Worm (Caenorhabditis elegans) whole organism, mixed stage, embryonic: ENCODE data around the gene Y102A5C.27.

Experiments
- M03D4.4 ChIP-seq: sonication (generic microtip); optimal IDR thresholded peaks from 2 replicates; lab custom pipeline; 2017; ENCODE audit warnings: mild to moderate bottlenecking, missing genetic modification characterization, missing compliant biosample characterization
- bed-3 ChIP-seq: fragments of 200-800 bp; sonication (Bioruptor generic); optimal IDR thresholded peaks from 3 replicates; lab custom pipeline; 2018; ENCODE audit warnings: mild to moderate bottlenecking, missing genetic modification characterization, moderate library complexity, missing compliant biosample characterization
- blmp-1 ChIP-seq: fragments of 150-350 bp; optimal IDR thresholded peaks from 2 replicates; lab custom pipeline; 2014; ENCODE audit warnings: missing biosample characterization, missing genetic modification characterization
- ceh-43 ChIP-seq: fragments of 200-800 bp; sonication (Bioruptor generic); optimal IDR thresholded peaks from 2 replicates; lab custom pipeline; 2018; ENCODE audit warnings: mild to moderate bottlenecking, missing genetic modification characterization, moderate library complexity, missing compliant biosample characterization
- ceh-83 ChIP-seq: fragments of 200-800 bp; sonication (Bioruptor generic); optimal IDR thresholded peaks from 2 replicates; lab custom pipeline; 2018; ENCODE audit warnings: mild to moderate bottlenecking, missing genetic modification characterization, missing compliant biosample characterization
- ces-1 ChIP-seq: fragments of 150-350 bp; optimal IDR thresholded peaks from 2 replicates; lab custom pipeline; 2014; ENCODE audit warnings: missing biosample characterization, missing genetic modification reagents, missing genetic modification characterization
- cnd-1 ChIP-seq: fragments of 200-800 bp; sonication (Bioruptor generic); optimal IDR thresholded peaks from 2 replicates; lab custom pipeline; 2018; ENCODE audit warnings: mild to moderate bottlenecking, missing genetic modification characterization, missing compliant biosample characterization
- drap-1 ChIP-seq: fragments of 200-800 bp; sonication (Bioruptor generic); optimal IDR thresholded peaks from 3 replicates; lab custom pipeline; 2018; ENCODE audit warnings: mild to moderate bottlenecking, missing genetic modification characterization, missing compliant biosample characterization
- elt-3 ChIP-seq: fragments of 150-350 bp; optimal IDR thresholded peaks from 2 replicates; lab custom pipeline; 2014; ENCODE audit warnings: missing biosample characterization, missing genetic modification characterization
- flh-1 ChIP-seq: fragments of 200-800 bp; sonication (Bioruptor generic); optimal IDR thresholded peaks from 2 replicates; lab custom pipeline; 2018; ENCODE audit warnings: mild to moderate bottlenecking, missing genetic modification characterization, moderate library complexity, missing compliant biosample characterization
- ham-2 ChIP-seq: fragments of 200-800 bp; sonication (Bioruptor generic); optimal IDR thresholded peaks from 2 replicates; lab custom pipeline; 2018; ENCODE audit warnings: mild to moderate bottlenecking, missing genetic modification characterization, missing compliant biosample characterization
- hlh-1 ChIP-seq: fragments of 150-350 bp; optimal IDR thresholded peaks from 2 replicates; lab custom pipeline; 2014; ENCODE audit warnings: missing biosample characterization, missing genetic modification reagents, missing genetic modification characterization
- lin-13 ChIP-seq: fragments of 150-350 bp; optimal IDR thresholded peaks from 2 replicates; lab custom pipeline; 2014; ENCODE audit warnings: missing biosample characterization, missing genetic modification characterization
- lin-32 ChIP-seq: fragments of 200-800 bp; sonication (Bioruptor generic); optimal IDR thresholded peaks from 2 replicates; lab custom pipeline; 2018; ENCODE audit warnings: mild to moderate bottlenecking, missing genetic modification characterization, missing compliant biosample characterization
- lsy-2 ChIP-seq: fragments of 150-350 bp; optimal IDR thresholded peaks from 2 replicates; lab custom pipeline; 2014; ENCODE audit warnings: missing biosample characterization, missing genetic modification characterization
- mep-1 ChIP-seq: fragments of 150-350 bp; optimal IDR thresholded peaks from 2 replicates; lab custom pipeline; 2017; ENCODE audit warnings: missing biosample characterization, missing genetic modification reagents, missing genetic modification characterization, inconsistent platforms
- mls-2 ChIP-seq: sonication (generic microtip); optimal IDR thresholded peaks from 2 replicates; lab custom pipeline; 2016; ENCODE audit warnings: mild to moderate bottlenecking, missing genetic modification characterization, moderate library complexity, missing compliant biosample characterization
- nhr-12 ChIP-seq: fragments of 150-350 bp; optimal IDR thresholded peaks from 2 replicates; lab custom pipeline; 2014; ENCODE audit warnings: missing biosample characterization, missing genetic modification characterization
- nhr-2 ChIP-seq: fragments of 150-350 bp; optimal IDR thresholded peaks from 2 replicates; lab custom pipeline; 2014; ENCODE audit warnings: missing biosample characterization, missing genetic modification characterization
- nhr-237 ChIP-seq: fragments of 150-350 bp; optimal IDR thresholded peaks from 2 replicates; lab custom pipeline; 2014; ENCODE audit warnings: missing biosample characterization, missing genetic modification characterization
- nhr-28 ChIP-seq: fragments of 150-350 bp; optimal IDR thresholded peaks from 2 replicates; lab custom pipeline; 2014; ENCODE audit warnings: missing biosample characterization, missing genetic modification characterization
- nhr-76 ChIP-seq: sonication (generic microtip); optimal IDR thresholded peaks from 2 replicates; lab custom pipeline; 2017; ENCODE audit warnings: missing biosample characterization, missing genetic modification characterization
- pha-4 ChIP-seq: fragments of 150-350 bp; optimal IDR thresholded peaks from 2 replicates; lab custom pipeline; 2018; ENCODE audit warnings: missing biosample characterization, missing genetic modification reagents, missing genetic modification characterization
- sptf-1 ChIP-seq: sonication (generic microtip); optimal IDR thresholded peaks from 2 replicates; lab custom pipeline; 2017; ENCODE audit warnings: mild to moderate bottlenecking, missing genetic modification characterization, moderate library complexity, missing compliant biosample characterization
- tbx-8 ChIP-seq: fragments of 200-800 bp; sonication (Bioruptor generic); optimal IDR thresholded peaks from 2 replicates; lab custom pipeline; 2018; ENCODE audit warnings: mild to moderate bottlenecking, missing genetic modification characterization, moderate library complexity, missing compliant biosample characterization
- unc-120 ChIP-seq: sonication (generic microtip); optimal IDR thresholded peaks from 2 replicates; lab custom pipeline; 2017; ENCODE audit warnings: missing genetic modification characterization, missing compliant biosample characterization; ENCODE audit not compliant: poor library complexity, severe bottlenecking
- unc-39 ChIP-seq: fragments of 150-350 bp; optimal IDR thresholded peaks from 2 replicates; lab custom pipeline; 2014; ENCODE audit warnings: missing biosample characterization, missing genetic modification characterization
- unc-62 ChIP-seq: fragments of 150-350 bp; optimal IDR thresholded peaks from 2 replicates; lab custom pipeline; 2014; ENCODE audit warnings: missing biosample characterization, missing genetic modification reagents, missing genetic modification characterization
- zip-8 ChIP-seq: fragments of 150-350 bp; optimal IDR thresholded peaks from 2 replicates; lab custom pipeline; 2014; ENCODE audit warnings: missing biosample characterization, missing genetic modification characterization
- ztf-11 ChIP-seq: fragments of 150-350 bp; optimal IDR thresholded peaks from 2 replicates; lab custom pipeline; 2014; ENCODE audit warnings: missing biosample characterization, missing genetic modification characterization

Gene Y102A5C.27

DNA sequence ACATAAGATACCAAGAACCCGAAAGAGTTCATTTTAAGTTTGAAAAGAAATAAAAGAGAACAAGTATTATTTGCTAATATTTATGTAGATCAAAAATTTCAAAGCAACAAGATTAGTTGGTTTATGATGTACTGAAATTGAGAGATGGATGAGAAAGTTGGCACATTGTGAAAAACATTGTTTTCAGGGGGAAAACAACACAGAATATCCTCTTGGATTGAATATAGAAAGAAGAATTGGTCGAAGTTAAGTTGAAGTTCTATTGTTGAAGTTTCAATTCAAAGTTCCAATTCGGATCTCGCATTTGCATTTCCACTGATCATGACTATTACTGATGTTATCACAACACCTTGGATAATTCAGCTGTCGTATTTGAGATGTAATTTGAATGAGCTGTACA is 12.1 kb upstream of the Y102A5C.27 start:
- no peak for TF ChIP-seq elt-3 (tag; lab: Kevin White, UChicago)
- TF ChIP-seq ceh-83 (GFP tag; lab: Kevin White, UChicago), result no peak
- no peak for TF ChIP-seq unc-62
- TF ChIP-seq sptf-1 (tag; lab: Kevin White, UChicago), result no peak
- TF ChIP-seq bed-3 (GFP tag; lab: Kevin White, UChicago), result no peak
- TF ChIP-seq zip-8 (tag; lab: Kevin White, UChicago), result no peak
- TF ChIP-seq pha-4, result no peak
- TF ChIP-seq blmp-1 (tag; lab: Kevin White, UChicago), result no peak
- no peak for TF ChIP-seq unc-120 (tag; lab: Kevin White, UChicago)
- TF ChIP-seq mls-2 (tag; lab: Kevin White, UChicago), result no peak
- TF ChIP-seq lsy-2 (tag; lab: Kevin White, UChicago), result no peak
- TF ChIP-seq mep-1 (tag; lab: Kevin White, UChicago), result no peak
- TF ChIP-seq hlh-1 (tag; lab: Kevin White, UChicago), result no peak
- TF ChIP-seq unc-39 (tag; lab: Kevin White, UChicago), result no peak
- TF ChIP-seq tbx-8 (GFP tag; lab: Kevin White, UChicago), result no peak
- no peak for TF ChIP-seq nhr-237 (tag; lab: Kevin White, UChicago)
- no peak for TF ChIP-seq nhr-12 (tag; lab: Kevin White, UChicago)
- TF ChIP-seq lin-13, result no peak
- no peak for TF ChIP-seq flh-1 (GFP tag; lab: Kevin White, UChicago)
- TF ChIP-seq cnd-1 (tag; lab: Kevin White, UChicago), result no peak

- TF ChIP-seq nhr-2 (tag; lab: Kevin White, UChicago) (no peak), bed-3 (GFP tag; lab: Kevin White, UChicago) (no peak), lin-13 (no peak)
Measured at ce11 chrV:17000204-17000603, 11.7 kb upstream of the Y102A5C.27 start, which contains the start of gene str-217. str-217 (minus strand) TSS chrV:17000304.

DNA sequence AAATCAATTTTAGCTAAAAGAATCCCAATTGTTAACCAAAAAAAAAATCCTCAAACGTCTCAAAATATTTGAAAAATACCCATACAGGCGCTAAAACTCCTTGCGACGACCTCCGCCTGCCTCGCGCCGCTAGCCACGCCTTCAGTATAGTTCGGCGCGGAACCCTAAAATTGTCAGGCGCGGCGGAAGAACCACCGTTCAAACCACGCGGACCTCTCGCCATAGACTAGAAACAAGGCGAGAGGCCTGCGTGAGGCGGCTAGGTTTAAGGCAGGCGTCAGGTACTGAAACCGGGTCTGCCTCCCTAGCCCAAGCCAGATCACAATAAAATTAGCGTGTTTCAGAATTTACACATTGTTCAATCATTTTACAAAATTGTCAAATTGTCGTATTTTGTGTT is 3.9 kb upstream of the Y102A5C.27 start:
- TF ChIP-seq unc-62, result no peak
- TF ChIP-seq ztf-11 (tag; lab: Kevin White, UChicago), result no peak
- no peak for TF ChIP-seq ces-1 (GFP tag; lab: Kevin White, UChicago)
- no peak for TF ChIP-seq lin-32 (GFP tag; lab: Kevin White, UChicago)
- no peak for TF ChIP-seq nhr-12 (tag; lab: Kevin White, UChicago)
- TF ChIP-seq M03D4.4 (tag; lab: Kevin White, UChicago), result no peak
- TF ChIP-seq hlh-1 (tag; lab: Kevin White, UChicago), result no peak

DNA sequence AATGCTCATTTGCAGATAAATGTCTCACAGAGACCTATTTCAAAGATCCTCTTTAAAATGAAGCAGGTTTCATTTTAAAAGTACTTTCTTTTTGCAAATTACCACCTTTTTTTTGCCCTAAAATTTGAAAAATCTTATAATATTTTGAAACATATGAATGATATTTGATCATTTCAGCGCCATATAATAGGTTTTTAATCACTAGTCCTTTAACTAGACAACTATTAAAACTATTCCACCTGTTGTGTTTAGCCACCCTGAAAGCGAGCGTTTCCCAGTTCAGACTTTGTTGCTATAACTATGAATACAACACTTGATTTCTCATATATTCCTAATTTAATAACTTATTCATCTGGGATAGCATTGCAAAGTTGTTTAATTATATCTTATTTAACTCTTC is 3.2 kb upstream of the Y102A5C.27 start, which contains the start of gene srz-95:
Gene srz-95 (plus strand): TSS at position 301 of the 400 bp plus-strand sequence.
- TF ChIP-seq nhr-28 (tag; lab: Kevin White, UChicago) (no peak), sptf-1 (tag; lab: Kevin White, UChicago) (no peak)

- TF ChIP-seq ces-1 (GFP tag; lab: Kevin White, UChicago) (no peak), nhr-12 (tag; lab: Kevin White, UChicago) (no peak), unc-62 (no peak)
- TF ChIP-seq, all 35 proteins: peak for 0
Measured at ce11 chrV:16987783-16988182, 731 bp downstream of the Y102A5C.27 start.

DNA sequence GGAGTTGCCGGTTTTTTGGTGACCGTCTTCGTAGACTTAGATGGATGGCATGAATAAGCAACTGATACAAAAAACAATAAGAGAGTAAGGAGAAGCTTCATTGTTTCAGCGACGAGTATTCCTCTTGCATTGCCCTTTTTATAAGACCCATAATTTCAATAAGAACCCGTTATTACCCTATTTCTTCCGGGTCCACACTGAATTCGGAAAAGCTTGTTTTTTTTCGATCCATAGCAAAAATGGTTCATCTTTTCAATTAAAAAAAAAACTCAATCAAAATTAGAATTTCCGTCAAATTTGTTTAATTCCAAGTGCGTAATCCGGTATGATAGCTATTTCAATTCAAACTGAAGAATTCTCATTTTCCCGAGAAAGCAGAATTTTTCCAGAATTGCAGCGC is 1.5 kb downstream of the Y102A5C.27 start, which contains the start of gene Y102A5C.40:
Gene Y102A5C.40 (minus strand): TSS at position 101 of the 400 bp plus-strand sequence.
- TF ChIP-seq ces-1 (GFP tag; lab: Kevin White, UChicago), result no peak
- TF ChIP-seq ceh-43 (GFP tag; lab: Kevin White, UChicago), result no peak
- no peak for TF ChIP-seq ham-2 (GFP tag; lab: Kevin White, UChicago)
- no peak for TF ChIP-seq zip-8 (tag; lab: Kevin White, UChicago)
- TF ChIP-seq drap-1 (GFP tag; lab: Kevin White, UChicago), result no peak
- TF ChIP-seq nhr-2 (tag; lab: Kevin White, UChicago), result no peak
- TF ChIP-seq sptf-1 (tag; lab: Kevin White, UChicago), result no peak
- no peak for TF ChIP-seq nhr-76 (tag; lab: Kevin White, UChicago)
- TF ChIP-seq ztf-11 (tag; lab: Kevin White, UChicago), result no peak
- TF ChIP-seq mep-1 (tag; lab: Kevin White, UChicago), result no peak
- TF ChIP-seq nhr-28 (tag; lab: Kevin White, UChicago), result no peak
- TF ChIP-seq flh-1 (GFP tag; lab: Kevin White, UChicago), result no peak
